Worm (Caenorhabditis elegans): Measurements from ENCODE around the gene F59A6.11.

DNA sequence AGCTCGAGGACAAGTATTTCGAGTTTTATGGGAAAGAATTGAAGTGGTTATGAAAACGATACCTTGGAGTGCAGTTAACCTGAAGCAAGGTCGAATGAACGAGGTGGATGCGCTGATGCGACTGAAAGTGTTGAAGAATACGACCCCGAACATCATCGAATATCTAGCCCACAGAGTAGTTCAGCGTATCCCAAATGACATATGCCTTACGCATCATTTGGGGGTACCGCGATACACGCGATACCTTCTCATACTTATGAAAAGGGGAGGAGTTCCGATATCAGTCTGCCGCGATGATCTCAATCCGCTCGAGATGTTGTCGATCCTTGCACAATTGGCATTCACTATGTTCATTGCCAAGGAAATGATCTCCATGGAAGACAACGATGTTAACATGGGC, 8.8 kb downstream of the F59A6.11 start, which contains the start of gene T27F7.12:
- TF ChIP-seq dao-5 (tag; optimal IDR thresholded peaks at IDR 0.05) (no peak), W03F9.2 (tag; optimal IDR thresholded peaks at IDR 0.05) (no peak), him-1 (tag; optimal IDR thresholded peaks at IDR 0.05) (no peak)

Measured in whole organism, L4/young adult.